Fruit fly (Drosophila melanogaster) whole organism, wandering third instar larva: ENCODE measurements around the gene Syx8.
"Not testable (repeated sequence)": the region's sequence is repeated elsewhere in the genome, so short reads cannot be mapped to it uniquely, and the experiment has no call there.

Experiments
- Abd-B ChIP-seq: fragments of >200 bp; optimal IDR thresholded peaks from 2 replicates; lab custom pipeline; 2017; ENCODE audit warnings: missing biosample characterization, missing genetic modification characterization
- CG32264 ChIP-seq: fragments of 200-800 bp; sonication (Bioruptor generic); optimal IDR thresholded peaks from 2 replicates; lab custom pipeline; 2016; ENCODE audit warnings: missing biosample characterization, missing genetic modification characterization
- CrebA ChIP-seq: fragments of 200-800 bp; sonication (Bioruptor generic); optimal IDR thresholded peaks from 2 replicates; lab custom pipeline; 2016; ENCODE audit warnings: missing biosample characterization, mild to moderate bottlenecking, missing genetic modification characterization, borderline replicate concordance
- Dfd ChIP-seq: fragments of >200 bp; optimal IDR thresholded peaks from 2 replicates; lab custom pipeline; 2017; ENCODE audit warnings: missing biosample characterization, missing genetic modification characterization
- Dif ChIP-seq: fragments of 200-275, 200-300 bp; sonication (Bioruptor generic); optimal IDR thresholded peaks from 2 replicates; lab custom pipeline; 2018; ENCODE audit warnings: missing biosample characterization, missing genetic modification characterization; ENCODE audit not compliant: partially characterized antibody
- GATAd ChIP-seq: sonication (Bioruptor generic); optimal IDR thresholded peaks from 2 replicates; lab custom pipeline; 2016; ENCODE audit warnings: missing biosample characterization, missing genetic modification characterization
- HLH106 ChIP-seq: fragments of 200-800 bp; optimal IDR thresholded peaks from 3 replicates; lab custom pipeline; 2019; ENCODE audit warnings: missing biosample characterization, mild to moderate bottlenecking, missing genetic modification characterization, moderate library complexity
- Hnf4 ChIP-seq: fragments of 200-800 bp; sonication (Bioruptor generic); optimal IDR thresholded peaks from 2 replicates; lab custom pipeline; 2016; ENCODE audit warnings: missing biosample characterization, mild to moderate bottlenecking, missing genetic modification characterization
- Hr78 ChIP-seq: fragments of >200 bp; optimal IDR thresholded peaks from 2 replicates; lab custom pipeline; 2017; ENCODE audit warnings: missing biosample characterization, missing genetic modification characterization
- Jra ChIP-seq: sonication (Bioruptor generic); optimal IDR thresholded peaks from 2 replicates; lab custom pipeline; 2016; ENCODE audit warnings: missing biosample characterization, missing genetic modification characterization
- Mio ChIP-seq: sonication (Bioruptor generic); optimal IDR thresholded peaks from 2 replicates; lab custom pipeline; 2016; ENCODE audit warnings: missing biosample characterization, missing genetic modification characterization
- Myc ChIP-seq: fragments of >200 bp; optimal IDR thresholded peaks from 2 replicates; lab custom pipeline; 2017
- N ChIP-seq: fragments of >200 bp; optimal IDR thresholded peaks from 2 replicates; lab custom pipeline; 2018; ENCODE audit warnings: missing biosample characterization, missing external identifiers, missing genetic modification characterization
- Rel ChIP-seq, 2 experiments: fragments of 200-800 bp; sonication (Bioruptor generic) in 1 of 2; optimal IDR thresholded peaks; 2 replicates in 1 of 2; 3 replicates in 1 of 2; lab custom pipeline; 2016 to 2019; ENCODE audit warnings: mild to moderate bottlenecking in 2 of 2, missing biosample characterization in 2 of 2, missing genetic modification characterization in 2 of 2, moderate library complexity in 1 of 2
- Sp1 ChIP-seq: fragments of 200-800 bp; sonication (Bioruptor generic); optimal IDR thresholded peaks from 3 replicates; lab custom pipeline; 2019; ENCODE audit warnings: missing biosample characterization, mild to moderate bottlenecking, missing genetic modification characterization, moderate library complexity
- Vsx2 ChIP-seq: fragments of 200-300, 225-300 bp; sonication (Bioruptor generic); optimal IDR thresholded peaks from 2 replicates; lab custom pipeline; 2018; ENCODE audit warnings: missing biosample characterization, missing genetic modification characterization; ENCODE audit not compliant: partially characterized antibody
- brk ChIP-seq: fragments of 200-800 bp; sonication (Bioruptor generic); optimal IDR thresholded peaks from 2 replicates; lab custom pipeline; 2016; ENCODE audit warnings: missing biosample characterization, mild to moderate bottlenecking, missing genetic modification characterization
- dl ChIP-seq, 2 experiments: fragments of 175-275, 200-275 bp in 1 of 2; fragments of 200-275 bp in 1 of 2; sonication (Bioruptor generic); optimal IDR thresholded peaks; lab custom pipeline; 2018; ENCODE audit warnings: mild to moderate bottlenecking in 2 of 2, missing biosample characterization in 2 of 2, missing genetic modification characterization in 2 of 2, moderate library complexity in 2 of 2; ENCODE audit not compliant: partially characterized antibody in 2 of 2, insufficient read depth in 1 of 2
- dsf ChIP-seq: sonication (Bioruptor generic); optimal IDR thresholded peaks from 2 replicates; lab custom pipeline; 2016; ENCODE audit warnings: missing biosample characterization, missing genetic modification characterization, borderline replicate concordance
- ey ChIP-seq: fragments of 200-800 bp; sonication (Bioruptor generic); optimal IDR thresholded peaks from 2 replicates; lab custom pipeline; 2016; ENCODE audit warnings: missing biosample characterization, missing genetic modification characterization
- foxo ChIP-seq, 2 experiments: fragments of 200-800 bp; sonication (Bioruptor generic); optimal IDR thresholded peaks; 2 replicates in 1 of 2; 3 replicates in 1 of 2; lab custom pipeline; 2016 to 2017; ENCODE audit warnings: missing biosample characterization in 2 of 2, missing genetic modification characterization in 2 of 2
- fru ChIP-seq: fragments of 200-800 bp; sonication (Bioruptor generic); optimal IDR thresholded peaks from 3 replicates; lab custom pipeline; 2016; ENCODE audit warnings: missing biosample characterization, mild to moderate bottlenecking, missing genetic modification characterization
- jim ChIP-seq: fragments of 175-275, 200-325 bp; sonication (Bioruptor generic); optimal IDR thresholded peaks from 2 replicates; lab custom pipeline; 2016; ENCODE audit warnings: missing biosample characterization, mild to moderate bottlenecking, missing genetic modification characterization
- lola ChIP-seq: fragments of >200 bp; optimal IDR thresholded peaks from 2 replicates; lab custom pipeline; 2017; ENCODE audit warnings: missing biosample characterization, missing genetic modification characterization
- pan ChIP-seq: fragments of >200 bp; optimal IDR thresholded peaks from 2 replicates; lab custom pipeline; 2017
- psq ChIP-seq: fragments of 200-800 bp; sonication (Bioruptor generic); optimal IDR thresholded peaks from 3 replicates; lab custom pipeline; 2017; ENCODE audit warnings: missing biosample characterization, mild to moderate bottlenecking, missing genetic modification characterization, moderate library complexity
- sage ChIP-seq: fragments of 200-800 bp; sonication (Bioruptor generic); optimal IDR thresholded peaks from 2 replicates; lab custom pipeline; 2016; ENCODE audit warnings: missing biosample characterization, mild to moderate bottlenecking, missing genetic modification characterization
- tai ChIP-seq: sonication (Bioruptor generic); optimal IDR thresholded peaks from 2 replicates; lab custom pipeline; 2016; ENCODE audit warnings: missing biosample characterization, missing genetic modification characterization
- usp ChIP-seq: fragments of >200 bp; optimal IDR thresholded peaks from 2 replicates; lab custom pipeline; 2017; ENCODE audit warnings: missing biosample characterization, missing genetic modification characterization
- woc ChIP-seq: sonication (Bioruptor generic); optimal IDR thresholded peaks from 2 replicates; lab custom pipeline; 2016; ENCODE audit warnings: missing biosample characterization, mild to moderate bottlenecking, missing genetic modification characterization

Syx8 gene

dm6 chr3L:16574307-16574946 is 12.4 kb downstream of the Syx8 start, which contains the start of gene mbf1:
Gene mbf1, plus strand, starts transcription at chr3L:16574436.
- TF ChIP-seq Mio = no peak
- no peak for TF ChIP-seq ey
- TF ChIP-seq HLH106 (tag; lab: Kevin White, UChicago) = peak; percentile 20
- TF ChIP-seq fru (GFP tag; lab: Kevin White, UChicago) = peak; percentile 13
- TF ChIP-seq Hnf4 = peak; percentile 57
- no peak for TF ChIP-seq Rel (GFP tag; optimal IDR thresholded peaks at IDR 0.05; lab: Kevin White, UChicago)
- peak; percentile 33 for TF ChIP-seq Rel (tag; optimal IDR thresholded peaks at IDR 0.05; lab: Kevin White, UChicago)
- peak; percentile 15 for TF ChIP-seq Sp1 (GFP tag; lab: Kevin White, UChicago)
- TF ChIP-seq brk = peak; percentile 37

dm6 chr3L:16573234-16573633 is 13.6 kb downstream of the Syx8 start, which contains the start of gene Mipp1:
Gene Mipp1, minus strand, starts transcription at chr3L:16573334.
- not testable (repeated sequence) for TF ChIP-seq woc (GFP tag; lab: Kevin White, UChicago); foxo (GFP tag; optimal IDR thresholded peaks at IDR 0.05; lab: Kevin White, UChicago); Hr78

dm6 chr3L:16572208-16572607 is 14.6 kb downstream of the Syx8 start:
- TF ChIP-seq Hnf4 (peak; percentile 13), dl (GFP tag; optimal IDR thresholded peaks at IDR 0.05; lab: Kevin White, UChicago; ENCODE audit: insufficient read depth in 1 of 2, partially characterized antibody in 2 of 2) (peak in 1 of 2 experiments; percentile 44), Dif (GFP tag; lab: Kevin White, UChicago) (peak; percentile 15), CrebA (GFP tag; lab: Kevin White, UChicago) (no peak)

- TF ChIP-seq Sp1 (GFP tag; lab: Kevin White, UChicago) (no peak), GATAd (no peak), dsf (no peak), sage (GFP tag; lab: Kevin White, UChicago) (no peak), tai (GFP tag; lab: Kevin White, UChicago) (no peak), CG32264 (GFP tag; lab: Kevin White, UChicago) (no peak), pan (lab: Kevin White, UChicago) (no peak), Dfd (GFP tag; lab: Kevin White, UChicago) (no peak), dl (GFP tag; optimal IDR thresholded peaks at IDR 0.05; lab: Kevin White, UChicago; ENCODE audit: insufficient read depth in 1 of 2, partially characterized antibody in 2 of 2) (no peak)
Observed at dm6 chr3L:16571739-16572063, 15.2 kb downstream of the Syx8 start.

dm6 chr3L:16571014-16571738 is 15.7 kb downstream of the Syx8 start:
- TF ChIP-seq dsf (no peak), GATAd (no peak), CG32264 (GFP tag; lab: Kevin White, UChicago) (no peak), Jra (no peak), Abd-B (GFP tag; lab: Kevin White, UChicago) (no peak), jim (GFP tag; lab: Kevin White, UChicago) (no peak), N (GFP tag; lab: Kevin White, UChicago) (no peak), Vsx2 (GFP tag; lab: Kevin White, UChicago) (no peak), Myc (lab: Kevin White, UChicago) (no peak)
- TF ChIP-seq, all 38 proteins: peak for 0

- TF ChIP-seq foxo (GFP tag; optimal IDR thresholded peaks at IDR 0.05; lab: Kevin White, UChicago) = no peak
- no peak for TF ChIP-seq usp
- no peak for TF ChIP-seq dl (GFP tag; optimal IDR thresholded peaks at IDR 0.05; lab: Kevin White, UChicago; ENCODE audit: insufficient read depth in 1 of 2, partially characterized antibody in 2 of 2)
- no peak for TF ChIP-seq lola (GFP tag; lab: Kevin White, UChicago)
- no peak for TF ChIP-seq psq (GFP tag; lab: Kevin White, UChicago)
- no peak for TF ChIP-seq Myc (lab: Kevin White, UChicago)
- no peak for TF ChIP-seq Hr78
- no peak for TF ChIP-seq Jra
Observed at dm6 chr3L:16569456-16569855, 17.4 kb downstream of the Syx8 start.
